Fruit fly (Drosophila melanogaster): ENCODE results near the gene CG5096.

DNA sequence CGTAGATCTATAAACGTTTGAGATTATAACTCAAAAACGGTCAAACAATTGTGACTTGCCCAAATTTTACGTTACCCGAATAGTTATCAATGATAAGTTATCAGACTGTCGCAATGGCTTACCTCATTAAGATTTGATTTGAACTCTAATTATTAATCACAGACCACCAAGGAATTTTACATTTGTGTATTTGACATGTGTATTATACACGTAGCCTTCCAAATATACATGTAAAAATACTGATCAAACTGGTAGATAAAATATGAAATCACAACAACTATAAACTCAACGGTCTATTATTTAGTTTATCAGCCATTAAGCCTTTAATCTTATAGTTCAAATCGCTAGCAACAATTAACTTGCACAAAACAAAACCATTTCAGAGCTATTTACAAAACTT, 11.4 kb downstream of the CG5096 start:
- TF ChIP-seq Snoo (tag; optimal IDR thresholded peaks at IDR 0.05) (no peak), Pif1B (GFP tag; optimal IDR thresholded peaks at IDR 0.05) (no peak), CG32121 (GFP tag; IDR thresholded peaks at IDR 0.05) (no peak), CG17806 (tag; optimal IDR thresholded peaks at IDR 0.05) (no peak), CG10348 (GFP tag; IDR thresholded peaks at IDR 0.05) (no peak)
